Fruit fly (Drosophila melanogaster): ENCODE results near the gene Hf.
A peak's percentile ranks its signal among the peaks of the same experiment; 100 is the strongest.

Gene Hf

DNA sequence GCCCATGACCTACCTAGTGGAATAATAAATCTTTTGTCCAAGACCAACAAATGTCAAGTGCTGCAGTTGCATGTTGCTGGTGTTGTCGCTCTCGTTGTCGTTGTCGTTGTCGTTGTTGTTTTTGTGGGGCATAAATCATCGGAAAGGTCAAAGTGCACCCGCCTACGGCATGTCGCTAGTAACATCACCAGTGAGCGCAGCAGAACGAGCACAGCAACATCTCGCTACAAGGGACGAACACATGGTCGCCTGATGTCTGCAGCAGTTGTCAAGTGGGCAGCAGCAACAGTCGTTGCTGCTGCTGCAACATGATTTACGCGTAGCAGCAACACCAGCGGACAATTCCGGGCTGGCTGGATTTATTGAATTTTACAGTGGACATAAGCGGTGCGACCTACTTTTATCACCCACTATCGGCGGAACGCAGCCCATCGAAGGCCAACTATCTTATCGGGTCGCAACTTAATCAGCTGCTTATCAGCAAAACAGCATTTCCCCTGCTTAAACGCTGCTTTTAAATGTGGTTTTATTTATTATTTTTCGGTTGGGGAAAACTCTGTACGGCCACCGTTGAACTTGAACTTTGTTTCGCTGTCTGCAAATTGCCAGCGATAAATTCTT, 15.8 kb downstream of the Hf start:
- TF ChIP-seq usp (GFP tag; optimal IDR thresholded peaks at IDR 0.05) (no peak), Hr83 (GFP tag; optimal IDR thresholded peaks at IDR 0.05; ENCODE audit: poor library complexity, severe bottlenecking) (no peak), Hr78 (GFP tag; optimal IDR thresholded peaks at IDR 0.05) (no peak), br (GFP tag; optimal IDR thresholded peaks at IDR 0.05) (no peak), Rel (GFP tag; optimal IDR thresholded peaks at IDR 0.05) (no peak), Rel (tag; optimal IDR thresholded peaks at IDR 0.05) (no peak)

dm6 chr2L:19949600-19949999, 17.9 kb downstream of the Hf start:
- TF ChIP-seq Hnf4 (GFP tag; optimal IDR thresholded peaks at IDR 0.05): no peak
- no peak for TF ChIP-seq jim (GFP tag; optimal IDR thresholded peaks at IDR 0.05)
- TF ChIP-seq woc (GFP tag; optimal IDR thresholded peaks at IDR 0.05): peak; percentile 25
- no peak for TF ChIP-seq ey (GFP tag; optimal IDR thresholded peaks at IDR 0.05)
- TF ChIP-seq HLH106 (tag; optimal IDR thresholded peaks at IDR 0.05): no peak
- no peak for TF ChIP-seq N (GFP tag; optimal IDR thresholded peaks at IDR 0.05)
- TF ChIP-seq fru (GFP tag; optimal IDR thresholded peaks at IDR 0.05): peak; percentile 11
- TF ChIP-seq Dfd (GFP tag; optimal IDR thresholded peaks at IDR 0.05): no peak
- no peak for TF ChIP-seq h (GFP tag; optimal IDR thresholded peaks at IDR 0.05)
- no peak for TF ChIP-seq rgr (GFP tag; optimal IDR thresholded peaks at IDR 0.05)

DNA sequence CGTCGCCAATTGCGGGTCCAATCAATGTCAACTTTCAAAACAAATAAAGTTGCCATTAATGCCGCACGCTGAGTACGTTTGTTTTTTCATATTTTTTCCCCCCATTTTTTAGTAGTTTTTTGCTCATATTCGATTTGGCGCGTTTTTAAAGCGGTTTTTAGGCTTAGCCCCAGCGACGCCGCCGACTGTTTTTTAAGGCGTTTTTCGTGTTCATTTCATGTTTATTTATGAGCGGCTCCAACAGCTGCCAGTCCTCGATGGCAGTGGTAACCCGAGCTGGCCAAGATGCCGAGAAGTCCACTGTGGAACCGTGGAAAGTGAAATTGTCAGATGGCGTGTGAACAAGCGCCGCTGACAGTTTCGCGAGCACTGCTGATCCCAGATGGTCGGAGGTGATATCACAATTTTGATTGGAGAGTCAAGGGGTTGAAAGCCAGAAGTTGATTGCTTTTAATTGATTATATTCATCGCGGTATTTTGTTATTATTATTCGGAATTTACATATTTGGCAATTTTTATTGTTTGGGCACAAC, 19.4 kb downstream of the Hf start:
- TF ChIP-seq psq (GFP tag; optimal IDR thresholded peaks at IDR 0.05): no peak
- no peak for TF ChIP-seq usp (GFP tag; optimal IDR thresholded peaks at IDR 0.05)
- TF ChIP-seq sage (GFP tag; optimal IDR thresholded peaks at IDR 0.05): no peak
- no peak for TF ChIP-seq HLH106 (tag; optimal IDR thresholded peaks at IDR 0.05)
- no peak for TF ChIP-seq GATAd (GFP tag; optimal IDR thresholded peaks at IDR 0.05)
- no peak for TF ChIP-seq brk (GFP tag; optimal IDR thresholded peaks at IDR 0.05)
- TF ChIP-seq Hnf4 (GFP tag; optimal IDR thresholded peaks at IDR 0.05): no peak

dm6 chr2L:19944309-19945172, 22.9 kb downstream of the Hf start:
- TF ChIP-seq psq (GFP tag; optimal IDR thresholded peaks at IDR 0.05) (no peak), Mio (GFP tag; optimal IDR thresholded peaks at IDR 0.05) (no peak), fru (GFP tag; optimal IDR thresholded peaks at IDR 0.05) (no peak), Jra (GFP tag; optimal IDR thresholded peaks at IDR 0.05) (no peak), sage (GFP tag; optimal IDR thresholded peaks at IDR 0.05) (no peak), dsf (GFP tag; optimal IDR thresholded peaks at IDR 0.05; ENCODE audit: borderline replicate concordance) (no peak), brk (GFP tag; optimal IDR thresholded peaks at IDR 0.05) (no peak), CrebA (GFP tag; optimal IDR thresholded peaks at IDR 0.05; ENCODE audit: borderline replicate concordance) (no peak), dmrt93B (GFP tag; optimal IDR thresholded peaks at IDR 0.05) (no peak), Rel (GFP tag; optimal IDR thresholded peaks at IDR 0.05) (no peak), Rel (tag; optimal IDR thresholded peaks at IDR 0.05) (no peak), lola (GFP tag; optimal IDR thresholded peaks at IDR 0.05) (no peak), Hr78 (GFP tag; optimal IDR thresholded peaks at IDR 0.05) (no peak), ey (GFP tag; optimal IDR thresholded peaks at IDR 0.05) (no peak), Hnf4 (GFP tag; optimal IDR thresholded peaks at IDR 0.05) (no peak), foxo (GFP tag; optimal IDR thresholded peaks at IDR 0.05) (no peak), pan (optimal IDR thresholded peaks at IDR 0.05) (no peak), rgr (GFP tag; optimal IDR thresholded peaks at IDR 0.05) (no peak)

DNA sequence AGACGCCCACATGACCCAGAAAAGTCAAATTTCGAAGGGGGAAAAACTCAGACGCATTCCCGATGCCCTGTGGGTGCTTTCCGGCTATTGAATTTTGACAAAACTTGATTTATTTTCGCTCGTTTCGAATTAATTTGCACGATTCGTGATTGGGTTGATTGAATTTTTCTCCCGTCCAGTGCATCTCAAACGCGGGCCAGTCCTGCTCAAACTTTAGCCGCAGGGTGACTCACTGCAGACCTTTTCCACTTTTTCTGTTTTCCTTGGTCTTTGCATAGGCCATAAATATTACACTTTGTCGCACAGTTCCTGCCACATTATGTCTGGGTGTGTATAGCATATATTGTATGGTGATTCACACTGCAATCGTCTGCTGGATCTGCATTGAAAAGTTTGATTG, 24.4 kb downstream of the Hf start:
- TF ChIP-seq br (GFP tag; optimal IDR thresholded peaks at IDR 0.05) (no peak), Myc (optimal IDR thresholded peaks at IDR 0.05) (no peak), sv (GFP tag; optimal IDR thresholded peaks at IDR 0.05) (no peak), dmrt93B (GFP tag; optimal IDR thresholded peaks at IDR 0.05) (no peak)

All from whole organism, wandering third instar larva.